Worm (Caenorhabditis elegans) whole organism, L2 larva: ENCODE measurements around the gene W05B2.2.

Experiments used
- C34F6.9 ChIP-seq: fragments of 150-350 bp; optimal IDR thresholded peaks from 2 replicates; lab custom pipeline; 2014; ENCODE audit warnings: missing biosample characterization, missing genetic modification characterization
- R02D3.7 ChIP-seq: fragments of 150-350 bp; optimal IDR thresholded peaks from 2 replicates; lab custom pipeline; 2014; ENCODE audit warnings: missing biosample characterization, missing genetic modification characterization
- alr-1 ChIP-seq: fragments of 150-350 bp; optimal IDR thresholded peaks from 2 replicates; lab custom pipeline; 2014; ENCODE audit warnings: missing biosample characterization, missing genetic modification characterization
- ama-1 ChIP-seq: fragments of 150-350 bp; optimal IDR thresholded peaks from 2 replicates; lab custom pipeline; 2018; ENCODE audit warnings: inconsistent platforms
- nhr-12 ChIP-seq: fragments of 150-350 bp; optimal IDR thresholded peaks from 2 replicates; lab custom pipeline; 2014; ENCODE audit warnings: missing biosample characterization, missing genetic modification characterization
- nhr-23 ChIP-seq: fragments of 150-350 bp; optimal IDR thresholded peaks from 2 replicates; lab custom pipeline; 2014; ENCODE audit warnings: missing biosample characterization, missing genetic modification reagents, missing genetic modification characterization
- sem-4 ChIP-seq: fragments of 150-350 bp; optimal IDR thresholded peaks from 2 replicates; lab custom pipeline; 2014; ENCODE audit warnings: missing biosample characterization, missing genetic modification reagents, missing genetic modification characterization
- unc-39 ChIP-seq: fragments of 150-350 bp; optimal IDR thresholded peaks from 2 replicates; lab custom pipeline; 2014; ENCODE audit warnings: missing biosample characterization, missing genetic modification characterization
- unc-55 ChIP-seq: fragments of 150-350 bp; sonication (generic microtip); optimal IDR thresholded peaks from 3 replicates; lab custom pipeline; 2014; ENCODE audit warnings: missing biosample characterization, missing genetic modification reagents, missing genetic modification characterization
- ztf-4 ChIP-seq: fragments of 150-350 bp; optimal IDR thresholded peaks from 2 replicates; lab custom pipeline; 2014; ENCODE audit warnings: missing biosample characterization, missing genetic modification characterization

W05B2.2 gene

DNA sequence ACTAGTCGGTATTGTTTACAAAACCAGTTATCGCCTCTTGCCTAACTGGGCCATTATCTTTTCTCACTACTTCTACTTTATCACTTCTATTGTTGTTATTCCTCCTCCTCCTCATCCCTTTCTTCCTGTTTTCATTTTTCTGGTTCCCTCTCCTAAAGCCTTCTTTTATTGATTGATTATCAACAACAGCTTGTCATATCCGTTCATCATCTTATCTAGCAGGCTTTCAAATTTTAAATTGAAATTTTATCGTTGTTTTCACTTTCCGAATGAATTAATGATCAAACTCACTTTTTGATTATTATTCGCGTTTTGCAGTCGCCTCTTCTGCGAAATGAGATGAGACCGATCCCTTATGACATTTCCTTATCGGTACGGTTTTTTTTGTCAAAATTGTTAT, 55.8 kb downstream of the W05B2.2 start, which contains the start of gene cut-6:
cut-6 (plus strand) TSS at position 301 of the 400 bp plus-strand sequence.
- no peak for TF ChIP-seq unc-39
- no peak for TF ChIP-seq unc-55 (GFP tag; lab: Kevin White, UChicago)
- no peak for TF ChIP-seq nhr-12
- TF ChIP-seq nhr-23 = no peak
- TF ChIP-seq R02D3.7 (tag; lab: Kevin White, UChicago) = no peak
- no peak for TF ChIP-seq ama-1
- TF ChIP-seq alr-1 (tag; lab: Kevin White, UChicago) = no peak
- no peak for TF ChIP-seq C34F6.9
- TF ChIP-seq sem-4 (tag; lab: Kevin White, UChicago) = no peak
- TF ChIP-seq ztf-4 = no peak
